Fruit fly (Drosophila melanogaster) whole organism, embryonic: ENCODE results near the gene AP-1-2beta.

Source experiments
- ATbp ChIP-seq: fragments of 200-800 bp; sonication (Bioruptor generic); optimal IDR thresholded peaks from 2 replicates; lab custom pipeline; 2017; ENCODE audit warnings: missing biosample characterization, mild to moderate bottlenecking, missing genetic modification characterization, missing genetic modification reagents
- Ada2b ChIP-seq: fragments of 200-800 bp; sonication (Bioruptor generic); IDR thresholded peaks from 2 replicates; pipeline ENCODE4 v1.3.6; 2022; ENCODE audit warnings: missing biosample characterization, missing genetic modification characterization
- CG10979 ChIP-seq: fragments of 200-800 bp; sonication (Bioruptor generic); optimal IDR thresholded peaks from 2 replicates; lab custom pipeline; 2018; ENCODE audit warnings: missing biosample characterization, mild to moderate bottlenecking, missing genetic modification characterization, moderate library complexity
- CG11504 ChIP-seq: fragments of 200-800 bp; sonication (Bioruptor generic); optimal IDR thresholded peaks from 3 replicates; lab custom pipeline; 2019; ENCODE audit warnings: missing biosample characterization, mild to moderate bottlenecking, missing genetic modification characterization, moderate library complexity
- CG12071 ChIP-seq: fragments of 200-800 bp; sonication (Bioruptor generic); optimal IDR thresholded peaks from 3 replicates; lab custom pipeline; 2018; ENCODE audit warnings: missing biosample characterization, mild to moderate bottlenecking, missing genetic modification characterization
- CG12104 ChIP-seq: fragments of 200-800 bp; sonication (Bioruptor generic); optimal IDR thresholded peaks from 3 replicates; lab custom pipeline; 2016; ENCODE audit warnings: missing biosample characterization, missing genetic modification characterization
- CG12942 ChIP-seq: fragments of 200-800 bp; sonication (Bioruptor generic); optimal IDR thresholded peaks from 3 replicates; lab custom pipeline; 2016; ENCODE audit warnings: missing biosample characterization, missing genetic modification characterization
- CG14014 ChIP-seq: fragments of 200-800 bp; sonication (Bioruptor generic); IDR thresholded peaks from 2 replicates; pipeline ENCODE4 v1.3.6; 2022; ENCODE audit warnings: missing biosample characterization, missing genetic modification characterization
- CG15479 ChIP-seq: fragments of 200-800 bp; sonication (Bioruptor generic); optimal IDR thresholded peaks from 3 replicates; lab custom pipeline; 2019; ENCODE audit warnings: missing biosample characterization, mild to moderate bottlenecking, missing genetic modification characterization, moderate library complexity
- CG15696 ChIP-seq: fragments of 200-800 bp; sonication (Bioruptor generic); optimal IDR thresholded peaks from 2 replicates; lab custom pipeline; 2019; ENCODE audit warnings: missing biosample characterization, mild to moderate bottlenecking, missing genetic modification characterization, moderate library complexity
- CG17802 ChIP-seq: fragments of 200-800 bp; sonication (Bioruptor generic); optimal IDR thresholded peaks from 2 replicates; lab custom pipeline; 2018; ENCODE audit warnings: missing biosample characterization, mild to moderate bottlenecking, missing genetic modification characterization, moderate library complexity
- CG17912 ChIP-seq: fragments of 200-800 bp; sonication (Bioruptor generic); optimal IDR thresholded peaks from 2 replicates; lab custom pipeline; 2018; ENCODE audit warnings: missing biosample characterization, mild to moderate bottlenecking, missing genetic modification characterization
- CG18262 ChIP-seq: fragments of 200-800 bp; optimal IDR thresholded peaks from 3 replicates; lab custom pipeline; 2019; ENCODE audit warnings: missing biosample characterization, mild to moderate bottlenecking, missing genetic modification characterization, moderate library complexity
- CG1832 ChIP-seq: fragments of 200-800 bp; sonication (Bioruptor generic); optimal IDR thresholded peaks from 2 replicates; lab custom pipeline; 2017; ENCODE audit warnings: missing biosample characterization, mild to moderate bottlenecking, missing genetic modification characterization, inconsistent platforms
- CG30020 ChIP-seq: fragments of 200-800 bp; optimal IDR thresholded peaks from 2 replicates; lab custom pipeline; 2019; ENCODE audit warnings: missing biosample characterization, mild to moderate bottlenecking, missing genetic modification characterization, moderate library complexity
- CG31441 ChIP-seq: fragments of 200-800 bp; sonication (Bioruptor generic); IDR thresholded peaks from 2 replicates; pipeline ENCODE4 v1.3.6; 2022; ENCODE audit warnings: missing biosample characterization, missing genetic modification characterization
- CG33213 ChIP-seq: fragments of 200-800 bp; sonication (Bioruptor generic); optimal IDR thresholded peaks from 3 replicates; lab custom pipeline; 2016; ENCODE audit warnings: missing biosample characterization, missing genetic modification characterization
- CG4360 ChIP-seq: fragments of 200-800 bp; sonication (Bioruptor generic); IDR thresholded peaks from 2 replicates; pipeline ENCODE4 v1.3.6; 2022; ENCODE audit warnings: missing biosample characterization, missing genetic modification characterization
- CG4820 ChIP-seq: fragments of 200-800 bp; sonication (Bioruptor generic); optimal IDR thresholded peaks from 3 replicates; lab custom pipeline; 2016; ENCODE audit warnings: missing biosample characterization, missing genetic modification characterization
- CG6175 ChIP-seq: fragments of 200-800 bp; sonication (Bioruptor generic); IDR thresholded peaks from 3 replicates; pipeline ENCODE4 v1.3.6; 2022; ENCODE audit warnings: missing biosample characterization, missing genetic modification characterization
- CG9876 ChIP-seq: fragments of 200-800 bp; sonication (Bioruptor generic); optimal IDR thresholded peaks from 2 replicates; lab custom pipeline; 2016; ENCODE audit warnings: missing biosample characterization, missing genetic modification characterization
- CG9932 ChIP-seq: fragments of 200-800 bp; sonication (Bioruptor generic); IDR thresholded peaks from 2 replicates; pipeline ENCODE4 v1.3.6; 2022; ENCODE audit warnings: missing biosample characterization, missing genetic modification characterization
- Deaf1 ChIP-seq: fragments of 200-800 bp; optimal IDR thresholded peaks from 3 replicates; lab custom pipeline; 2019; ENCODE audit warnings: missing biosample characterization, mild to moderate bottlenecking, missing genetic modification characterization, moderate library complexity
- HHEX ChIP-seq: fragments of 200-800 bp; sonication (Bioruptor generic); optimal IDR thresholded peaks from 3 replicates; lab custom pipeline; 2017; ENCODE audit warnings: missing biosample characterization, mild to moderate bottlenecking, missing genetic modification characterization, missing genetic modification reagents
- Hr78 ChIP-seq, 2 experiments: fragments of 200-800 bp in 1 of 2; fragments of >200 bp in 1 of 2; sonication (Bioruptor generic) in 1 of 2; optimal IDR thresholded peaks; 2 replicates each; lab custom pipeline; 2017 to 2019; ENCODE audit warnings: missing biosample characterization in 2 of 2, missing genetic modification characterization in 2 of 2, mild to moderate bottlenecking in 1 of 2, moderate library complexity in 1 of 2
- Hsf ChIP-seq: fragments of 200-800 bp; sonication (Bioruptor generic); optimal IDR thresholded peaks from 3 replicates; lab custom pipeline; 2016; ENCODE audit warnings: missing biosample characterization, missing genetic modification characterization
- MBD-R2 ChIP-seq: fragments of 200-800 bp; sonication (Bioruptor generic); IDR thresholded peaks from 2 replicates; pipeline ENCODE4 v1.3.6; 2022; ENCODE audit warnings: missing biosample characterization, missing genetic modification characterization
- Med ChIP-seq: fragments of 200-800 bp; sonication (Bioruptor generic); peaks from one replicate; lab custom pipeline; 2016; ENCODE audit warnings: missing biosample characterization, missing genetic modification characterization, mild to moderate bottlenecking, inconsistent platforms, moderate library complexity
- Sry-δ ChIP-seq: fragments of 200-800 bp; sonication (Bioruptor generic); optimal IDR thresholded peaks from 2 replicates; lab custom pipeline; 2016; ENCODE audit warnings: missing biosample characterization, missing genetic modification characterization
- Taf1 ChIP-seq: fragments of 200-800 bp; sonication (Bioruptor generic); IDR thresholded peaks from 2 replicates; pipeline ENCODE4 v1.3.6; 2022; ENCODE audit warnings: missing biosample characterization, missing genetic modification characterization
- bowl ChIP-seq: fragments of 200-800 bp; sonication (Bioruptor generic); IDR thresholded peaks from 2 replicates; pipeline ENCODE4 v1.3.6; 2022; ENCODE audit warnings: missing biosample characterization, missing genetic modification characterization
- cg ChIP-seq: fragments of 200-800 bp; sonication (Bioruptor generic); optimal IDR thresholded peaks from 3 replicates; lab custom pipeline; 2019; ENCODE audit warnings: missing biosample characterization, mild to moderate bottlenecking, missing genetic modification characterization, moderate library complexity
- chinmo ChIP-seq: fragments of 200-800 bp; sonication (Bioruptor generic); IDR thresholded peaks from 4 replicates; pipeline ENCODE4 v1.3.6; 2022; ENCODE audit warnings: missing biosample characterization, missing genetic modification characterization; ENCODE audit not compliant: partially characterized antibody
- crol ChIP-seq: fragments of 200-800 bp; sonication (Bioruptor generic); IDR thresholded peaks from 2 replicates; pipeline ENCODE4 v1.3.6; 2022; ENCODE audit warnings: missing biosample characterization, missing genetic modification characterization
- en ChIP-seq: fragments of 200-800 bp; sonication (Bioruptor generic); optimal IDR thresholded peaks from 2 replicates; lab custom pipeline; 2016; ENCODE audit warnings: missing biosample characterization, missing genetic modification characterization
- kni ChIP-seq: fragments of 200-800 bp; sonication (Bioruptor generic); optimal IDR thresholded peaks from 3 replicates; lab custom pipeline; 2017; ENCODE audit warnings: mild to moderate bottlenecking, missing biosample characterization, missing genetic modification reagents, missing genetic modification characterization
- mirr ChIP-seq: fragments of 200-800 bp; sonication (Bioruptor generic); optimal IDR thresholded peaks from 3 replicates; lab custom pipeline; 2018; ENCODE audit warnings: missing biosample characterization, mild to moderate bottlenecking, missing genetic modification characterization
- nau ChIP-seq: fragments of 200-800 bp; sonication (Bioruptor generic); optimal IDR thresholded peaks from 3 replicates; lab custom pipeline; 2017; ENCODE audit warnings: missing biosample characterization, mild to moderate bottlenecking, missing genetic modification characterization, missing genetic modification reagents
- pnt ChIP-seq: fragments of 200-800 bp; sonication (Bioruptor generic); optimal IDR thresholded peaks from 3 replicates; lab custom pipeline; 2016; ENCODE audit warnings: missing biosample characterization, missing genetic modification characterization
- pros ChIP-seq: fragments of 200-800 bp; sonication (Bioruptor generic); optimal IDR thresholded peaks from 3 replicates; lab custom pipeline; 2019; ENCODE audit warnings: missing biosample characterization, mild to moderate bottlenecking, missing genetic modification characterization, moderate library complexity
- salm ChIP-seq: fragments of 200-800 bp; sonication (Bioruptor generic); optimal IDR thresholded peaks from 2 replicates; lab custom pipeline; 2018; ENCODE audit warnings: missing biosample characterization, mild to moderate bottlenecking, missing genetic modification characterization
- sens ChIP-seq: fragments of 200-800 bp; sonication (Bioruptor generic); peaks from one replicate; lab custom pipeline; 2016; ENCODE audit warnings: missing biosample characterization, missing genetic modification characterization
- sna ChIP-seq: fragments of 200-800 bp; sonication (Bioruptor generic); IDR thresholded peaks from 2 replicates; pipeline ENCODE4 v1.3.6; 2022; ENCODE audit warnings: missing biosample characterization, missing genetic modification characterization; ENCODE audit not compliant: partially characterized antibody
- sob ChIP-seq: fragments of 200-800 bp; sonication (Bioruptor generic); IDR thresholded peaks from 2 replicates; pipeline ENCODE4 v1.3.6; 2022; ENCODE audit warnings: missing biosample characterization, missing genetic modification characterization
- toy ChIP-seq: fragments of 200-800 bp; sonication (Bioruptor generic); IDR thresholded peaks from 2 replicates; pipeline ENCODE4 v1.3.6; 2022; ENCODE audit warnings: missing biosample characterization, missing genetic modification characterization
- twi ChIP-seq: fragments of 200-800 bp; optimal IDR thresholded peaks from 2 replicates; lab custom pipeline; 2019; ENCODE audit warnings: missing biosample characterization, mild to moderate bottlenecking, missing genetic modification characterization, moderate library complexity

AP-1-2beta gene

DNA sequence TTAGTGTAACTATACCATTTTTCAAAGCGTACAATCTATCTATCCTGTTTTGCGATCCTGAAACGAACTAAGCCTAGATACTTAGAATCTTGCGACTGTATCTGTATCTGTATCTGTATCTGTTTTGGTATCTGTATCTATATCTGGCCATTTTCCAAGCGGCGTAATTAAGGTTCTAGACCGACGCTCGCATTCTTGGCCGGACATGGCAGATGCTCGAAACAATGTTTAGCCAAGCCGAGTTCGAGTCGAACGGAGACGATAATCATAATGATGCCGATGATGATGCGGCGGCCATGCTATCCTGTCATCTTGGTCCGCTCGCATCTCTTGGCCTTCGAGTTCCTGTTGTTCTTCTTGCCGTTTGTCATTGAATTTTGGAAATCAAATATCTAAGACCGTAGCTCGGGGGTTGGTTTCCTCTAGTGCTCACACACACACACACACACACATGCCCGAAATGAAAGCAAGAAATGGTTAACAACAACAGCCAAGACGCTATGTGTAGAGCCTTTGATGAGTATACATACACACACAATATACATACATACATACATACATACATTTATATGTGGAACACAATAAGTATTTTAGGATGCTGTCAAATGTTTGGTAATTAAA is 41.3 kb downstream of the AP-1-2beta start (continued):
- TF ChIP-seq CG15696 (tag; lab: Kevin White, UChicago) (no peak), pros (peak; percentile 98), CG15479 (GFP tag; lab: Kevin White, UChicago) (peak; percentile 85), pnt (GFP tag; lab: Kevin White, UChicago) (no peak), Ada2b (GFP tag; lab: Robert Waterston, UW) (no peak), kni (peak; percentile 7), en (no peak), CG33213 (no peak), CG30020 (tag; lab: Kevin White, UChicago) (no peak), toy (GFP tag; lab: Robert Waterston, UW) (no peak), Sry-δ (GFP tag; lab: Kevin White, UChicago) (no peak)

- TF ChIP-seq nau: no peak
- TF ChIP-seq CG17802: no peak
- TF ChIP-seq CG31441 (GFP tag; lab: Robert Waterston, UW): no peak
- TF ChIP-seq crol (GFP tag; lab: Robert Waterston, UW): peak; percentile 92
- no peak for TF ChIP-seq HHEX (GFP tag; lab: Kevin White, UChicago)
- no peak for TF ChIP-seq CG14014 (GFP tag; lab: Robert Waterston, UW)
- TF ChIP-seq sna: 0 out of 2 replicates have a peak, but pooled peaks have one; percentile 12
- TF ChIP-seq CG12071 (GFP tag; lab: Kevin White, UChicago): no peak
- no peak for TF ChIP-seq salm (tag; lab: Kevin White, UChicago)
- TF ChIP-seq CG4360 (GFP tag; lab: Robert Waterston, UW): peak; percentile 97
- TF ChIP-seq CG10979 (tag; lab: Kevin White, UChicago): no peak
- no peak for TF ChIP-seq bowl (GFP tag; lab: Robert Waterston, UW)
- peak; percentile 24 for TF ChIP-seq Med (GFP tag; lab: Kevin White, UChicago)
- peak; percentile 50 for TF ChIP-seq CG11504 (tag; lab: Kevin White, UChicago)
- TF ChIP-seq CG18262: no peak
- TF ChIP-seq chinmo: 0 out of 4 replicates have a peak, but pooled peaks have one; percentile 53
- TF ChIP-seq sens (GFP tag; lab: Kevin White, UChicago): peak; percentile 20
- no peak for TF ChIP-seq CG12104
- TF ChIP-seq Hr78 (GFP tag; optimal IDR thresholded peaks at IDR 0.05; lab: Kevin White, UChicago): no peak
- TF ChIP-seq Deaf1 (tag; lab: Kevin White, UChicago): peak; percentile 44
- TF ChIP-seq sob (GFP tag; lab: Robert Waterston, UW): no peak
- no peak for TF ChIP-seq Taf1 (GFP tag; lab: Robert Waterston, UW)
- TF ChIP-seq CG17912 (GFP tag; lab: Kevin White, UChicago): no peak
- TF ChIP-seq CG12942 (GFP tag; lab: Kevin White, UChicago): no peak
- TF ChIP-seq CG4820: no peak
- no peak for TF ChIP-seq MBD-R2
- TF ChIP-seq Hsf: no peak
- TF ChIP-seq cg: peak; percentile 77
- TF ChIP-seq CG9876 (GFP tag; lab: Kevin White, UChicago): no peak
- peak; percentile 54 for TF ChIP-seq kni
- TF ChIP-seq CG1832 (GFP tag; lab: Kevin White, UChicago): peak; percentile 49
- TF ChIP-seq pros: peak; percentile 93
- TF ChIP-seq CG9932: 0 out of 2 replicates have a peak, but pooled peaks have one; percentile 23
- peak; percentile 55 for TF ChIP-seq ATbp
- peak; percentile 77; the same call in 2 of the 3 replicates for TF ChIP-seq CG6175 (GFP tag; lab: Robert Waterston, UW)
- TF ChIP-seq twi (tag; lab: Kevin White, UChicago): peak; percentile 89
- no peak for TF ChIP-seq mirr (GFP tag; lab: Kevin White, UChicago)
These were observed 43.2 kb downstream of the AP-1-2beta start for dm6 chrX:19773734-19774702.
